Fruit fly (Drosophila melanogaster) whole organism, prepupa: ENCODE data around the gene Mcm6.

Experiments used
- CG3919 ChIP-seq: fragments of 200-800 bp; sonication (Bioruptor generic); optimal IDR thresholded peaks from 3 replicates; lab custom pipeline; 2016; ENCODE audit warnings: missing biosample characterization, missing genetic modification characterization
- CG6854 ChIP-seq: fragments of 200-800 bp; sonication (Bioruptor generic); optimal IDR thresholded peaks from 2 replicates; lab custom pipeline; 2017; ENCODE audit warnings: missing biosample characterization, mild to moderate bottlenecking, missing genetic modification characterization
- CG8119 ChIP-seq: fragments of 200-800 bp; sonication (Bioruptor generic); IDR thresholded peaks from 3 replicates; pipeline ENCODE4 v1.3.6; 2022; ENCODE audit warnings: missing biosample characterization, missing genetic modification characterization
- Smox ChIP-seq: fragments of 200-800 bp; sonication (Bioruptor generic); optimal IDR thresholded peaks from 3 replicates; lab custom pipeline; 2016; ENCODE audit warnings: missing biosample characterization, missing genetic modification characterization
- Sox102F ChIP-seq: fragments of 200-800 bp; sonication (Bioruptor generic); optimal IDR thresholded peaks from 2 replicates; lab custom pipeline; 2016; ENCODE audit warnings: missing biosample characterization, mild to moderate bottlenecking, missing genetic modification characterization
- salr ChIP-seq, 2 experiments: fragments of 200-800 bp; sonication (Bioruptor generic); optimal IDR thresholded peaks; 3 replicates each; lab custom pipeline; 2016 to 2018; ENCODE audit warnings: missing biosample characterization in 2 of 2, missing genetic modification characterization in 2 of 2, mild to moderate bottlenecking in 1 of 2
- spab ChIP-seq: fragments of 200-800 bp; sonication (Bioruptor generic); optimal IDR thresholded peaks from 2 replicates; lab custom pipeline; 2017; ENCODE audit warnings: missing biosample characterization, mild to moderate bottlenecking, missing genetic modification characterization, missing genetic modification reagents

DNA sequence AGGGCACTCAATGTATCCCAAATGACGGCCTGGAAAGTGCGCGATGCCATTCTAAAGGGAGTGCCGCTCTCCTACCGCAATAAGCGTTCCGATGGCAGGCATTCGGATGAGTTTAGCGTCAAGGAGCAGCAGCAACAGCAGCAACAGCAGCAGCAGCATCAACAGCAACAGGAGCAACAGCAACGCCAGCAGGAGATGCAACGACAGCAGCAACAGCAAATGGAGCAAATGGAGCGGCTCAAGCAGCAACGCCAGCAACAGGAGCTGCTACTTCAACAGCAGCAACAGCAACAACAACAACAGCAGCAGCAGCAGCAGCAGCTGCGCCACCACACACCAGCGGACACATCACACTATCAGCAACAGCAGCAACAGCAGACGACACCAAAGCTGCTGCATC is 42.0 kb downstream of the Mcm6 start:
- no peak for TF ChIP-seq CG8119 (GFP tag; lab: Robert Waterston, UW)
- TF ChIP-seq Smox (GFP tag; lab: Kevin White, UChicago) = no peak
- TF ChIP-seq spab = no peak
- no peak for TF ChIP-seq Sox102F (GFP tag; lab: Kevin White, UChicago)
- TF ChIP-seq CG6854 (GFP tag; lab: Kevin White, UChicago) = no peak
- no peak for TF ChIP-seq salr (GFP tag; optimal IDR thresholded peaks at IDR 0.05; lab: Kevin White, UChicago)
- TF ChIP-seq CG3919 = no peak
